Worm (Caenorhabditis elegans) whole organism, late embryonic: Measurements from ENCODE around the gene W08F4.3.

Experiments
- ahr-1 ChIP-seq: sonication (generic microtip); optimal IDR thresholded peaks from 2 replicates; lab custom pipeline; 2016; ENCODE audit warnings: missing genetic modification characterization, missing compliant biosample characterization
- ama-1 ChIP-seq: fragments of 150-350 bp; optimal IDR thresholded peaks from 2 replicates; lab custom pipeline; 2014
- dve-1 ChIP-seq: sonication (generic microtip); optimal IDR thresholded peaks from 2 replicates; lab custom pipeline; 2017; ENCODE audit warnings: antibody characterized with exemption, mild to moderate bottlenecking, missing genetic modification characterization, missing compliant biosample characterization
- elt-2 ChIP-seq: sonication (generic microtip); optimal IDR thresholded peaks from 2 replicates; lab custom pipeline; 2016; ENCODE audit warnings: missing genetic modification reagents, missing genetic modification characterization, missing compliant biosample characterization
- fkh-10 ChIP-seq: fragments of 150-350 bp; optimal IDR thresholded peaks from 2 replicates; lab custom pipeline; 2014; ENCODE audit warnings: missing biosample characterization, missing genetic modification reagents, missing genetic modification characterization
- lim-6 ChIP-seq: sonication (generic microtip); optimal IDR thresholded peaks from 2 replicates; lab custom pipeline; 2016; ENCODE audit warnings: missing genetic modification characterization, missing compliant biosample characterization
- nhr-11 ChIP-seq: fragments of 150-350 bp; optimal IDR thresholded peaks from 2 replicates; lab custom pipeline; 2014; ENCODE audit warnings: missing biosample characterization, missing genetic modification characterization
- pha-4 ChIP-seq: fragments of 150-350 bp; optimal IDR thresholded peaks from 2 replicates; lab custom pipeline; 2018; ENCODE audit warnings: missing biosample characterization, missing genetic modification reagents, missing genetic modification characterization
- rnt-1 ChIP-seq: sonication (generic microtip); optimal IDR thresholded peaks from 2 replicates; lab custom pipeline; 2016; ENCODE audit warnings: missing genetic modification characterization, missing compliant biosample characterization
- sox-4 ChIP-seq: sonication (generic microtip); optimal IDR thresholded peaks from 2 replicates; lab custom pipeline; 2017; ENCODE audit warnings: mild to moderate bottlenecking, missing genetic modification characterization, inconsistent platforms, missing compliant biosample characterization
- unc-86 ChIP-seq: sonication (generic microtip); optimal IDR thresholded peaks from 2 replicates; lab custom pipeline; 2016; ENCODE audit warnings: missing genetic modification characterization, missing compliant biosample characterization

DNA sequence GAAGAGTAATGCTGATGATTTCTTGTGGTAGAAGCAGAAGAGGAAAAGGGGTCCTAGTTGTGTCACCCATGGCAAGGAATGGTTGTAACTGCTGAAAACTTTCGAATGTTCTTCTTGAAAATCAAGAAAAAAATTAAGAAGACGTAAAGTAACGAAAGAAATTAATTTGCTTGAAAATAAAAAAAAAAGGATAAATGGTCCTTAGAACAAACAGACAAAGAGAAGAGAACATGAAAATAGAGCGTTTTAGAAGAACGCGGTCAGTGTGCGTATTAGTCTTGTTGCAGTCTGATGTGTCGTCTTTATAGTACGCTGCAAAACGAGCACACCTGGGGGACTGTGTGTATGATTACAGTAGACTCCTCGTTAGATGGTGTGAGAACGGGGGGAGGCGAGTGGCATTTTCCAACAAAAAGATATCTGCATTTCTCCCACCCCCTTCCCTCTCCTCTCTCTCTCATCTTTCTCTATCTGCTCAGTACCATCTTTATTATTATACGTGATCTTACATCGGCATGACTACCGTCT, 4.0 kb downstream of the W08F4.3 start, which contains the start of the genes W08F4.12 and W08F4.13:
- no peak for TF ChIP-seq rnt-1
- TF ChIP-seq unc-86: no peak
- no peak for TF ChIP-seq nhr-11 (tag; lab: Kevin White, UChicago)
- TF ChIP-seq lim-6 (tag; lab: Kevin White, UChicago): no peak
- no peak for TF ChIP-seq dve-1
- TF ChIP-seq ahr-1: no peak
- no peak for TF ChIP-seq fkh-10 (GFP tag; lab: Kevin White, UChicago)
- no peak for TF ChIP-seq pha-4 (tag; lab: Kevin White, UChicago)
- no peak for TF ChIP-seq elt-2 (tag; lab: Kevin White, UChicago)
- TF ChIP-seq ama-1: no peak
- TF ChIP-seq sox-4 (tag; lab: Kevin White, UChicago): no peak
